Fruit fly (Drosophila melanogaster) S2 (cell line): ENCODE data around the gene dally.

ENCODE experiments used
- CG8478 ChIP-seq: fragments of >200 bp; optimal IDR thresholded peaks from 2 replicates; lab custom pipeline; 2018
- CTCF ChIP-seq, 2 experiments: fragments of >200 bp; optimal IDR thresholded peaks; 2 replicates each; lab custom pipeline; 2018

- TF ChIP-seq CG8478 (no peak), CTCF (optimal IDR thresholded peaks at IDR 0.05; lab: Kevin White, UChicago) (no peak)
These were observed 97.7 kb downstream of the dally start for dm6 chr3L:8924999-8925398.
